Fruit fly (Drosophila melanogaster): ENCODE results near the gene pon.

The pon gene

DNA sequence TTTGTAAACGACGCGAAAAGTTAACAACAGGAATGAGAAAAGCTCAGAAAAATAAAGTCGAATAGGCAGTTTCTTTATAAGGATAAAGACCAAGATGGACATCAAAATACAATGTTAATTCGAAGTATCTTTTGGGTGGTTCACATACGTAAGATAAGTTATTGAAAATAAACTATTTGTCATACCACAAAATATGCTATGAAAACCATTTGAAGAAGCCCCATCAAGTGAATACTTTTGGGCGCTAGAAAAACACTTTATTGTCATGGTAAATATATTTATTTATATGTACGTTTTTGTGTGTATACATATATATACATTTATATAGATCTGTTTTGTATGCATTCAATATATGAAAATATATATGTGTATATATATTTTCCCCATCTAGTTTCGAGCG is 21.8 kb downstream of the pon start:
- no peak for TF ChIP-seq CG3919 (GFP tag; optimal IDR thresholded peaks at IDR 0.05)
- TF ChIP-seq Gug (GFP tag; IDR thresholded peaks at IDR 0.05), result no peak
- TF ChIP-seq ss (GFP tag; optimal IDR thresholded peaks at IDR 0.05), result no peak
- no peak for TF ChIP-seq CG7368 (GFP tag; optimal IDR thresholded peaks at IDR 0.05)
- no peak for TF ChIP-seq CG3032 (tag; optimal IDR thresholded peaks at IDR 0.05)
- TF ChIP-seq vri (GFP tag; optimal IDR thresholded peaks at IDR 0.05), result no peak

DNA sequence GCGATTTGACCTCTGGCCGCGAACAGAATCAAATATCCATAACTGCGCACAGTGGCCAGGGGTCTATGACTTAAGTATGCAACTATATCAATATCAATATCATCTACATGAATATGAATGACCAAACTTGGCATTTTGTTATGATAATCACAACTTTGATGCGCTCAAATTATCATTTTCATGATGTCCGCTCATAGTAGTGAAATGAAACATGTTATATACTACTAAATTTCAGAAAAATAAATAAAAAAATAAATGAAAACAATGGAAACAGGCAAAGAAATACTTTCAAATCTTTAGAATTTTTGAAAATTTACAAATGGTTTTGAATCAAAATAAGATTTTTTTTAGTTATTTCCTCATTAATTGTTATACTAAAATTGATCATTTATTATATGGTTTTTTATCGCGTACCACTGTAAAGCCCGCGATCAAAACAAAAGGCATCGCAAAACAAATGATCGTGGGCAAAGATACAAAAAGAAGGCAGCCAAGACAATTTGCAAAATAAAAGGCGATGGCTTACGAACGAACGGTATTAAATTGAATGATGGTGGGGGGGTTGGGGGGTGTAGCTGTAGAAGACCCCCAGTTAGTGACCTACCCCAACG is 24.6 kb downstream of the pon start:
- TF ChIP-seq Met (GFP tag; optimal IDR thresholded peaks at IDR 0.05) (no peak), CG8319 (GFP tag; optimal IDR thresholded peaks at IDR 0.05) (no peak), CG32006 (GFP tag; optimal IDR thresholded peaks at IDR 0.05) (peak; percentile 42), CG6276 (GFP tag; optimal IDR thresholded peaks at IDR 0.05) (no peak), CG8632 (GFP tag; optimal IDR thresholded peaks at IDR 0.05) (peak; percentile 5), Blimp-1 (GFP tag; optimal IDR thresholded peaks at IDR 0.05) (no peak), lz (GFP tag; optimal IDR thresholded peaks at IDR 0.05) (peak; percentile 3), vri (GFP tag; optimal IDR thresholded peaks at IDR 0.05) (no peak), Hr4 (GFP tag; optimal IDR thresholded peaks at IDR 0.05) (no peak), fkh (GFP tag; optimal IDR thresholded peaks at IDR 0.05) (no peak), svp (GFP tag) (peak; percentile 69), CG6792 (GFP tag; optimal IDR thresholded peaks at IDR 0.05) (peak; percentile 3), Hr38 (GFP tag; optimal IDR thresholded peaks at IDR 0.05) (no peak), dac (GFP tag; optimal IDR thresholded peaks at IDR 0.05) (no peak), Eip93F (GFP tag; optimal IDR thresholded peaks at IDR 0.05) (no peak), salr (GFP tag; optimal IDR thresholded peaks at IDR 0.05) (peak in 1 of 2 experiments; percentile 19), Eip78C (GFP tag) (peak; percentile 84), Gug (GFP tag; IDR thresholded peaks at IDR 0.05) (no peak), esn (GFP tag; optimal IDR thresholded peaks at IDR 0.05) (peak; percentile 39), net (GFP tag; optimal IDR thresholded peaks at IDR 0.05) (peak; percentile 2), Sox15 (GFP tag; optimal IDR thresholded peaks at IDR 0.05) (peak; percentile 5), CG10669 (GFP tag; optimal IDR thresholded peaks at IDR 0.05) (peak; percentile 24), fd59A (GFP tag; optimal IDR thresholded peaks at IDR 0.05) (no peak), Ets96B (tag; optimal IDR thresholded peaks at IDR 0.05) (peak; percentile 35), CG34406 (GFP tag; optimal IDR thresholded peaks at IDR 0.05) (peak; percentile 40), CG10631 (GFP tag; optimal IDR thresholded peaks at IDR 0.05) (no peak), acj6 (GFP tag; optimal IDR thresholded peaks at IDR 0.05) (no peak), Smox (GFP tag; optimal IDR thresholded peaks at IDR 0.05) (no peak), achi (GFP tag; optimal IDR thresholded peaks at IDR 0.05) (peak; percentile 25), Sox14 (GFP tag; optimal IDR thresholded peaks at IDR 0.05) (no peak)

DNA sequence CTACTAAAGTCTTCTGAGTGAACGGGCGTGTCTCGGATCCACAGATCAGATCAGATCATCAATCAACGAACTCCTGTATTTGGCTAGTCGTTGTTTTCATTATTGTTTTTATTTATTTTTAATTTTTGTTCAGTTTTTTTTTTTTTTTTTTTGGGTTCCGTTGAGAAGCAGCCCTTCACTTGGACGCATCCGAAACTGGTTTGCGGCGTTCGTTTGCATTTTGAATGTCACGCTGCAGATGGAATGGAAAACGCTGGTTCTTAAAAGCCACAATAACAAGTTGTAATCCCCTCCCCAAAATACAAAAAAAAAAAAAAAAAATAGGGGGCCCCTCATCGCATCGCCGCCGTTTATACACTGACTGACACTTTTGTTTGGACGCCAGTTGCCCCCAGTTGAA is 28.0 kb downstream of the pon start:
- TF ChIP-seq CG6808 (GFP tag; optimal IDR thresholded peaks at IDR 0.05) (peak; percentile 44), spab (GFP tag; optimal IDR thresholded peaks at IDR 0.05) (no peak), Eip78C (GFP tag) (peak; percentile 45), CG8119 (GFP tag; IDR thresholded peaks at IDR 0.05) (no peak), Ets96B (tag; optimal IDR thresholded peaks at IDR 0.05) (peak; percentile 7), ss (GFP tag; optimal IDR thresholded peaks at IDR 0.05) (peak; percentile 55 to 65), CG9139 (GFP tag; optimal IDR thresholded peaks at IDR 0.05) (peak; percentile 10), CG6163 (GFP tag; IDR thresholded peaks at IDR 0.05) (peak; percentile 13; the same call in 1 of the 3 replicates), svp (GFP tag) (peak; percentile 28), dac (GFP tag; optimal IDR thresholded peaks at IDR 0.05) (no peak)

Data from whole organism, prepupa.